Fruit fly (Drosophila melanogaster) whole organism, wandering third instar larva: ENCODE measurements around the gene DENR.

ENCODE experiments used
- Abd-B ChIP-seq: fragments of >200 bp; optimal IDR thresholded peaks from 2 replicates; lab custom pipeline; 2017; ENCODE audit warnings: missing biosample characterization, missing genetic modification characterization
- CG32264 ChIP-seq: fragments of 200-800 bp; sonication (Bioruptor generic); optimal IDR thresholded peaks from 2 replicates; lab custom pipeline; 2016; ENCODE audit warnings: missing biosample characterization, missing genetic modification characterization
- CG9705 ChIP-seq: fragments of 200-800 bp; sonication (Bioruptor generic); optimal IDR thresholded peaks from 2 replicates; lab custom pipeline; 2018; ENCODE audit warnings: missing biosample characterization, mild to moderate bottlenecking, missing genetic modification characterization
- CrebA ChIP-seq: fragments of 200-800 bp; sonication (Bioruptor generic); optimal IDR thresholded peaks from 2 replicates; lab custom pipeline; 2016; ENCODE audit warnings: missing biosample characterization, mild to moderate bottlenecking, missing genetic modification characterization, borderline replicate concordance
- Dfd ChIP-seq: fragments of >200 bp; optimal IDR thresholded peaks from 2 replicates; lab custom pipeline; 2017; ENCODE audit warnings: missing biosample characterization, missing genetic modification characterization
- GATAd ChIP-seq: sonication (Bioruptor generic); optimal IDR thresholded peaks from 2 replicates; lab custom pipeline; 2016; ENCODE audit warnings: missing biosample characterization, missing genetic modification characterization
- HLH106 ChIP-seq: fragments of 200-800 bp; optimal IDR thresholded peaks from 3 replicates; lab custom pipeline; 2019; ENCODE audit warnings: missing biosample characterization, mild to moderate bottlenecking, missing genetic modification characterization, moderate library complexity
- Hnf4 ChIP-seq: fragments of 200-800 bp; sonication (Bioruptor generic); optimal IDR thresholded peaks from 2 replicates; lab custom pipeline; 2016; ENCODE audit warnings: missing biosample characterization, mild to moderate bottlenecking, missing genetic modification characterization
- Hr78 ChIP-seq: fragments of >200 bp; optimal IDR thresholded peaks from 2 replicates; lab custom pipeline; 2017; ENCODE audit warnings: missing biosample characterization, missing genetic modification characterization
- Jra ChIP-seq: sonication (Bioruptor generic); optimal IDR thresholded peaks from 2 replicates; lab custom pipeline; 2016; ENCODE audit warnings: missing biosample characterization, missing genetic modification characterization
- Mio ChIP-seq: sonication (Bioruptor generic); optimal IDR thresholded peaks from 2 replicates; lab custom pipeline; 2016; ENCODE audit warnings: missing biosample characterization, missing genetic modification characterization
- Myc ChIP-seq: fragments of >200 bp; optimal IDR thresholded peaks from 2 replicates; lab custom pipeline; 2017
- N ChIP-seq: fragments of >200 bp; optimal IDR thresholded peaks from 2 replicates; lab custom pipeline; 2018; ENCODE audit warnings: missing biosample characterization, missing external identifiers, missing genetic modification characterization
- OdsH ChIP-seq: fragments of 200-800 bp; sonication (Bioruptor generic); optimal IDR thresholded peaks from 2 replicates; lab custom pipeline; 2016; ENCODE audit warnings: missing biosample characterization, mild to moderate bottlenecking, missing genetic modification characterization
- Rel ChIP-seq, 2 experiments: fragments of 200-800 bp; sonication (Bioruptor generic) in 1 of 2; optimal IDR thresholded peaks; 2 replicates in 1 of 2; 3 replicates in 1 of 2; lab custom pipeline; 2016 to 2019; ENCODE audit warnings: mild to moderate bottlenecking in 2 of 2, missing biosample characterization in 2 of 2, missing genetic modification characterization in 2 of 2, moderate library complexity in 1 of 2
- Sp1 ChIP-seq: fragments of 200-800 bp; sonication (Bioruptor generic); optimal IDR thresholded peaks from 3 replicates; lab custom pipeline; 2019; ENCODE audit warnings: missing biosample characterization, mild to moderate bottlenecking, missing genetic modification characterization, moderate library complexity
- Vsx2 ChIP-seq: fragments of 200-300, 225-300 bp; sonication (Bioruptor generic); optimal IDR thresholded peaks from 2 replicates; lab custom pipeline; 2018; ENCODE audit warnings: missing biosample characterization, missing genetic modification characterization; ENCODE audit not compliant: partially characterized antibody
- brk ChIP-seq: fragments of 200-800 bp; sonication (Bioruptor generic); optimal IDR thresholded peaks from 2 replicates; lab custom pipeline; 2016; ENCODE audit warnings: missing biosample characterization, mild to moderate bottlenecking, missing genetic modification characterization
- dmrt93B ChIP-seq: fragments of 200-800 bp; sonication (Bioruptor generic); optimal IDR thresholded peaks from 2 replicates; lab custom pipeline; 2018; ENCODE audit warnings: missing biosample characterization, mild to moderate bottlenecking, missing genetic modification characterization
- dsf ChIP-seq: sonication (Bioruptor generic); optimal IDR thresholded peaks from 2 replicates; lab custom pipeline; 2016; ENCODE audit warnings: missing biosample characterization, missing genetic modification characterization, borderline replicate concordance
- ey ChIP-seq: fragments of 200-800 bp; sonication (Bioruptor generic); optimal IDR thresholded peaks from 2 replicates; lab custom pipeline; 2016; ENCODE audit warnings: missing biosample characterization, missing genetic modification characterization
- foxo ChIP-seq, 2 experiments: fragments of 200-800 bp; sonication (Bioruptor generic); optimal IDR thresholded peaks; 2 replicates in 1 of 2; 3 replicates in 1 of 2; lab custom pipeline; 2016 to 2017; ENCODE audit warnings: missing biosample characterization in 2 of 2, missing genetic modification characterization in 2 of 2
- fru ChIP-seq: fragments of 200-800 bp; sonication (Bioruptor generic); optimal IDR thresholded peaks from 3 replicates; lab custom pipeline; 2016; ENCODE audit warnings: missing biosample characterization, mild to moderate bottlenecking, missing genetic modification characterization
- h ChIP-seq: fragments of 200-800 bp; sonication (Bioruptor generic); optimal IDR thresholded peaks from 3 replicates; lab custom pipeline; 2016; ENCODE audit warnings: missing biosample characterization, mild to moderate bottlenecking, missing genetic modification characterization
- jim ChIP-seq: fragments of 175-275, 200-325 bp; sonication (Bioruptor generic); optimal IDR thresholded peaks from 2 replicates; lab custom pipeline; 2016; ENCODE audit warnings: missing biosample characterization, mild to moderate bottlenecking, missing genetic modification characterization
- pan ChIP-seq: fragments of >200 bp; optimal IDR thresholded peaks from 2 replicates; lab custom pipeline; 2017
- psq ChIP-seq: fragments of 200-800 bp; sonication (Bioruptor generic); optimal IDR thresholded peaks from 3 replicates; lab custom pipeline; 2017; ENCODE audit warnings: missing biosample characterization, mild to moderate bottlenecking, missing genetic modification characterization, moderate library complexity
- rgr ChIP-seq: fragments of 200-800 bp; sonication (Bioruptor generic); optimal IDR thresholded peaks from 3 replicates; lab custom pipeline; 2016; ENCODE audit warnings: missing biosample characterization, mild to moderate bottlenecking, missing genetic modification characterization
- sage ChIP-seq: fragments of 200-800 bp; sonication (Bioruptor generic); optimal IDR thresholded peaks from 2 replicates; lab custom pipeline; 2016; ENCODE audit warnings: missing biosample characterization, mild to moderate bottlenecking, missing genetic modification characterization
- sv ChIP-seq: fragments of 200-800 bp; sonication (Bioruptor generic); optimal IDR thresholded peaks from 3 replicates; lab custom pipeline; 2016; ENCODE audit warnings: missing biosample characterization, missing genetic modification characterization
- woc ChIP-seq: sonication (Bioruptor generic); optimal IDR thresholded peaks from 2 replicates; lab custom pipeline; 2016; ENCODE audit warnings: missing biosample characterization, mild to moderate bottlenecking, missing genetic modification characterization

Gene DENR

dm6 chrX:16886551-16886950 lies at the start of gene DENR, which contains the start of gene CG4880:
Gene DENR, minus strand, starts transcription at chrX:16886560.
Gene CG4880, plus strand, starts transcription at chrX:16886818.
- TF ChIP-seq CrebA, result no peak

- TF ChIP-seq sage (no peak), Myc (lab: Kevin White, UChicago) (no peak), CG32264 (no peak), Abd-B (GFP tag; lab: Kevin White, UChicago) (no peak), Vsx2 (no peak), dmrt93B (GFP tag; lab: Kevin White, UChicago) (no peak)
These were observed 48.1 kb upstream of the DENR start for dm6 chrX:16934430-16934829.

- TF ChIP-seq dsf (GFP tag; lab: Kevin White, UChicago), result no peak
- no peak for TF ChIP-seq foxo (GFP tag; optimal IDR thresholded peaks at IDR 0.05; lab: Kevin White, UChicago)
- TF ChIP-seq fru (GFP tag; lab: Kevin White, UChicago), result no peak
- no peak for TF ChIP-seq N
- no peak for TF ChIP-seq Sp1 (GFP tag; lab: Kevin White, UChicago)
- TF ChIP-seq jim (GFP tag; lab: Kevin White, UChicago), result no peak
- no peak for TF ChIP-seq Mio (GFP tag; lab: Kevin White, UChicago)
- no peak for TF ChIP-seq Hnf4 (GFP tag; lab: Kevin White, UChicago)
- TF ChIP-seq Jra (GFP tag; lab: Kevin White, UChicago), result no peak
- TF ChIP-seq Dfd (GFP tag; lab: Kevin White, UChicago), result no peak
- TF ChIP-seq sage, result no peak
These were observed 46.5 kb upstream of the DENR start for dm6 chrX:16932820-16933386.

- TF ChIP-seq Hr78 (GFP tag; lab: Kevin White, UChicago), result no peak
- TF ChIP-seq Myc (lab: Kevin White, UChicago), result peak; percentile 33
- no peak for TF ChIP-seq GATAd (GFP tag; lab: Kevin White, UChicago)
- TF ChIP-seq sv (GFP tag; lab: Kevin White, UChicago), result no peak
- peak; percentile 12 for TF ChIP-seq fru (GFP tag; lab: Kevin White, UChicago)
- no peak for TF ChIP-seq dmrt93B (GFP tag; lab: Kevin White, UChicago)
- TF ChIP-seq foxo (GFP tag; optimal IDR thresholded peaks at IDR 0.05; lab: Kevin White, UChicago), result peak in 1 of 2 experiments; percentile 33
- no peak for TF ChIP-seq Jra (GFP tag; lab: Kevin White, UChicago)
- TF ChIP-seq N, result no peak
- TF ChIP-seq Dfd (GFP tag; lab: Kevin White, UChicago), result no peak
- no peak for TF ChIP-seq Rel (GFP tag; optimal IDR thresholded peaks at IDR 0.05; lab: Kevin White, UChicago)
- peak; percentile 90 for TF ChIP-seq Rel (tag; optimal IDR thresholded peaks at IDR 0.05; lab: Kevin White, UChicago)
- no peak for TF ChIP-seq pan
- peak; percentile 26 for TF ChIP-seq HLH106 (tag; lab: Kevin White, UChicago)
- TF ChIP-seq rgr (GFP tag; lab: Kevin White, UChicago), result peak; percentile 1
- no peak for TF ChIP-seq brk (GFP tag; lab: Kevin White, UChicago)
- TF ChIP-seq ey, result no peak
- peak; percentile 35 for TF ChIP-seq h (GFP tag; lab: Kevin White, UChicago)
- TF ChIP-seq CG9705 (GFP tag; lab: Kevin White, UChicago), result peak; percentile 14
These were observed 45.8 kb upstream of the DENR start for dm6 chrX:16931994-16932819.

dm6 chrX:16930465-16931286 lies 44.3 kb upstream of the DENR start:
- peak; percentile 62 for TF ChIP-seq sv (GFP tag; lab: Kevin White, UChicago)
- no peak for TF ChIP-seq Rel (GFP tag; optimal IDR thresholded peaks at IDR 0.05; lab: Kevin White, UChicago)
- peak; percentile 34 for TF ChIP-seq Rel (tag; optimal IDR thresholded peaks at IDR 0.05; lab: Kevin White, UChicago)
- peak; percentile 60 for TF ChIP-seq CG9705 (GFP tag; lab: Kevin White, UChicago)
- TF ChIP-seq HLH106 (tag; lab: Kevin White, UChicago), result peak; percentile 86
- peak; percentile 66 for TF ChIP-seq fru (GFP tag; lab: Kevin White, UChicago)
- peak; percentile 12 for TF ChIP-seq ey
- no peak for TF ChIP-seq CG32264
- peak; percentile 59 for TF ChIP-seq h (GFP tag; lab: Kevin White, UChicago)
- TF ChIP-seq foxo (GFP tag; optimal IDR thresholded peaks at IDR 0.05; lab: Kevin White, UChicago), result peak in 1 of 2 experiments; percentile 58
- no peak for TF ChIP-seq Abd-B (GFP tag; lab: Kevin White, UChicago)
- TF ChIP-seq psq (GFP tag; lab: Kevin White, UChicago), result peak; percentile 47
- no peak for TF ChIP-seq dsf (GFP tag; lab: Kevin White, UChicago)
- no peak for TF ChIP-seq Mio (GFP tag; lab: Kevin White, UChicago)
- TF ChIP-seq OdsH (GFP tag; lab: Kevin White, UChicago), result peak; percentile 38
- TF ChIP-seq woc (GFP tag; lab: Kevin White, UChicago), result peak; percentile 40
- TF ChIP-seq dmrt93B (GFP tag; lab: Kevin White, UChicago), result peak; percentile 63
- TF ChIP-seq Sp1 (GFP tag; lab: Kevin White, UChicago), result peak; percentile 87
- TF ChIP-seq Jra (GFP tag; lab: Kevin White, UChicago), result no peak
- TF ChIP-seq rgr (GFP tag; lab: Kevin White, UChicago), result peak; percentile 35
